Fruit fly (Drosophila melanogaster) whole organism, prepupa: Measurements from ENCODE around the gene Nup98-96.

Source experiments
- CG4318 ChIP-seq: fragments of 200-800 bp; sonication (Bioruptor generic); optimal IDR thresholded peaks from 3 replicates; lab custom pipeline; 2017; ENCODE audit warnings: missing biosample characterization, mild to moderate bottlenecking, missing genetic modification characterization
- CG6163 ChIP-seq: fragments of 200-800 bp; sonication (Bioruptor generic); IDR thresholded peaks from 3 replicates; pipeline ENCODE4 v1.3.6; 2022; ENCODE audit warnings: missing biosample characterization, missing genetic modification characterization
- CG8319 ChIP-seq: fragments of 200-800 bp; sonication (Bioruptor generic); optimal IDR thresholded peaks from 3 replicates; lab custom pipeline; 2016; ENCODE audit warnings: missing biosample characterization, missing genetic modification characterization
- CG8632 ChIP-seq: fragments of 200-800 bp; sonication (Bioruptor generic); optimal IDR thresholded peaks from 3 replicates; lab custom pipeline; 2016; ENCODE audit warnings: missing biosample characterization, missing genetic modification characterization
- Gug ChIP-seq: fragments of 200-800 bp; sonication (Bioruptor generic); IDR thresholded peaks from 2 replicates; pipeline ENCODE4 v1.3.6; 2022; ENCODE audit warnings: missing biosample characterization, missing genetic modification characterization
- Lpt ChIP-seq: fragments of 200-800 bp; sonication (Bioruptor generic); optimal IDR thresholded peaks from 3 replicates; lab custom pipeline; 2016; ENCODE audit warnings: missing biosample characterization, missing genetic modification characterization
- Sox14 ChIP-seq: fragments of 200-800 bp; sonication (Bioruptor generic); optimal IDR thresholded peaks from 3 replicates; lab custom pipeline; 2016; ENCODE audit warnings: missing biosample characterization, missing genetic modification characterization
- fkh ChIP-seq: fragments of 200-800 bp; sonication (Bioruptor generic); optimal IDR thresholded peaks from 3 replicates; lab custom pipeline; 2017; ENCODE audit warnings: missing biosample characterization, mild to moderate bottlenecking, missing genetic modification characterization, moderate library complexity

dm6 chr3R:23763015-23763414 is 18.4 kb downstream of the Nup98-96 start, which contains the start of gene udt:
- TF ChIP-seq Lpt (GFP tag; lab: Kevin White, UChicago) = no peak
- TF ChIP-seq CG8319 = no peak
- TF ChIP-seq Sox14 (GFP tag; lab: Kevin White, UChicago) = no peak
- TF ChIP-seq Gug = no peak
- no peak for TF ChIP-seq CG4318 (GFP tag; lab: Kevin White, UChicago)
- TF ChIP-seq fkh (GFP tag; lab: Kevin White, UChicago) = no peak
- peak; percentile 24; the same call in 2 of the 3 replicates for TF ChIP-seq CG6163 (GFP tag; lab: Robert Waterston, UW)
- TF ChIP-seq CG8632 (GFP tag; lab: Kevin White, UChicago) = no peak
